Worm (Caenorhabditis elegans) whole organism, L2 larva: ENCODE data around the gene gst-9.
A peak's percentile ranks its signal among the peaks of the same experiment; 100 is the strongest.

ENCODE experiments used
- C34F6.9 ChIP-seq: fragments of 150-350 bp; optimal IDR thresholded peaks from 2 replicates; lab custom pipeline; 2014; ENCODE audit warnings: missing biosample characterization, missing genetic modification characterization
- R02D3.7 ChIP-seq: fragments of 150-350 bp; optimal IDR thresholded peaks from 2 replicates; lab custom pipeline; 2014; ENCODE audit warnings: missing biosample characterization, missing genetic modification characterization
- Y55F3AM.14 ChIP-seq: fragments of 200-800 bp; sonication (Bioruptor generic); optimal IDR thresholded peaks from 2 replicates; lab custom pipeline; 2018; ENCODE audit warnings: mild to moderate bottlenecking, missing genetic modification characterization, missing compliant biosample characterization
- alr-1 ChIP-seq: fragments of 150-350 bp; optimal IDR thresholded peaks from 2 replicates; lab custom pipeline; 2014; ENCODE audit warnings: missing biosample characterization, missing genetic modification characterization
- ama-1 ChIP-seq: fragments of 150-350 bp; optimal IDR thresholded peaks from 2 replicates; lab custom pipeline; 2018; ENCODE audit warnings: inconsistent platforms
- blmp-1 ChIP-seq: sonication (generic microtip); optimal IDR thresholded peaks from 2 replicates; lab custom pipeline; 2017; ENCODE audit warnings: missing genetic modification characterization, mild to moderate bottlenecking, missing compliant biosample characterization, antibody characterized with exemption, moderate library complexity; ENCODE audit not compliant: insufficient read depth
- ceh-82 ChIP-seq: fragments of 150-350 bp; optimal IDR thresholded peaks from 2 replicates; lab custom pipeline; 2014; ENCODE audit warnings: missing biosample characterization, missing genetic modification characterization
- crh-2 ChIP-seq: sonication (generic microtip); optimal IDR thresholded peaks from 2 replicates; lab custom pipeline; 2017; ENCODE audit warnings: missing biosample characterization, missing genetic modification characterization
- dmd-4 ChIP-seq: sonication (generic microtip); optimal IDR thresholded peaks from 2 replicates; lab custom pipeline; 2017; ENCODE audit warnings: missing biosample characterization, missing genetic modification characterization
- egl-27 ChIP-seq: sonication (generic microtip); optimal IDR thresholded peaks from 3 replicates; lab custom pipeline; 2017; ENCODE audit warnings: missing biosample characterization, missing genetic modification reagents, missing genetic modification characterization
- elt-3 ChIP-seq: sonication (generic microtip); optimal IDR thresholded peaks from 2 replicates; lab custom pipeline; 2017; ENCODE audit warnings: missing biosample characterization, missing genetic modification characterization
- fos-1 ChIP-seq: fragments of 150-350 bp; optimal IDR thresholded peaks from 2 replicates; lab custom pipeline; 2014; ENCODE audit warnings: missing biosample characterization, missing genetic modification characterization
- gmeb-1 ChIP-seq: fragments of 150-350 bp; optimal IDR thresholded peaks from 2 replicates; lab custom pipeline; 2014; ENCODE audit warnings: missing biosample characterization, missing genetic modification characterization
- lin-11 ChIP-seq: fragments of 150-350 bp; sonication (generic microtip); optimal IDR thresholded peaks from 2 replicates; lab custom pipeline; 2014; ENCODE audit warnings: missing biosample characterization, missing genetic modification characterization, inconsistent platforms, mixed read lengths
- lin-13 ChIP-seq: fragments of 150-350 bp; optimal IDR thresholded peaks from 2 replicates; lab custom pipeline; 2014; ENCODE audit warnings: missing biosample characterization, missing genetic modification reagents, missing genetic modification characterization
- mab-5 ChIP-seq: fragments of 150-350 bp; optimal IDR thresholded peaks from 2 replicates; lab custom pipeline; 2014; ENCODE audit warnings: missing biosample characterization, missing genetic modification characterization
- mbf-1 ChIP-seq: sonication (generic microtip); optimal IDR thresholded peaks from 2 replicates; lab custom pipeline; 2017; ENCODE audit warnings: missing biosample characterization, missing genetic modification characterization
- mdl-1 ChIP-seq, 2 experiments: fragments of 150-350 bp in 1 of 2; sonication (generic microtip) in 1 of 2; optimal IDR thresholded peaks; 2 replicates each; lab custom pipeline; 2017; ENCODE audit warnings: missing biosample characterization in 2 of 2, missing genetic modification characterization in 2 of 2
- nhr-10 ChIP-seq: sonication (generic microtip); optimal IDR thresholded peaks from 2 replicates; lab custom pipeline; 2017; ENCODE audit warnings: missing biosample characterization, missing genetic modification characterization
- nhr-11 ChIP-seq: fragments of 150-350 bp; optimal IDR thresholded peaks from 2 replicates; lab custom pipeline; 2014; ENCODE audit warnings: missing biosample characterization, missing genetic modification characterization
- nhr-12 ChIP-seq: fragments of 150-350 bp; optimal IDR thresholded peaks from 2 replicates; lab custom pipeline; 2014; ENCODE audit warnings: missing biosample characterization, missing genetic modification characterization
- nhr-129 ChIP-seq: fragments of 150-350 bp; optimal IDR thresholded peaks from 2 replicates; lab custom pipeline; 2014; ENCODE audit warnings: missing biosample characterization, missing genetic modification characterization
- nhr-21 ChIP-seq: fragments of 150-350 bp; optimal IDR thresholded peaks from 2 replicates; lab custom pipeline; 2014; ENCODE audit warnings: missing biosample characterization, missing genetic modification characterization
- nhr-23 ChIP-seq: fragments of 150-350 bp; optimal IDR thresholded peaks from 2 replicates; lab custom pipeline; 2014; ENCODE audit warnings: missing biosample characterization, missing genetic modification reagents, missing genetic modification characterization
- nhr-237 ChIP-seq: fragments of 150-350 bp; optimal IDR thresholded peaks from 2 replicates; lab custom pipeline; 2014; ENCODE audit warnings: missing biosample characterization, missing genetic modification characterization
- nhr-25 ChIP-seq: fragments of 150-350 bp; sonication (generic microtip); optimal IDR thresholded peaks from 3 replicates; lab custom pipeline; 2014; ENCODE audit warnings: missing biosample characterization, missing genetic modification characterization
- nhr-6 ChIP-seq: fragments of 150-350 bp; optimal IDR thresholded peaks from 2 replicates; lab custom pipeline; 2014; ENCODE audit warnings: missing biosample characterization, missing genetic modification characterization
- nhr-77 ChIP-seq: fragments of 150-350 bp; optimal IDR thresholded peaks from 2 replicates; lab custom pipeline; 2014; ENCODE audit warnings: missing biosample characterization, missing genetic modification characterization
- peb-1 ChIP-seq: fragments of 150-350 bp; optimal IDR thresholded peaks from 2 replicates; lab custom pipeline; 2014; ENCODE audit warnings: missing biosample characterization, missing genetic modification characterization
- sem-4 ChIP-seq: fragments of 150-350 bp; optimal IDR thresholded peaks from 2 replicates; lab custom pipeline; 2014; ENCODE audit warnings: missing biosample characterization, missing genetic modification reagents, missing genetic modification characterization
- sma-9 ChIP-seq, 2 experiments: fragments of 150-350 bp in 1 of 2; sonication (generic microtip) in 1 of 2; optimal IDR thresholded peaks; 2 replicates each; lab custom pipeline; 2014 to 2016; ENCODE audit warnings: missing genetic modification characterization in 2 of 2, mild to moderate bottlenecking in 1 of 2, missing biosample characterization in 1 of 2, missing compliant biosample characterization in 1 of 2, missing genetic modification reagents in 1 of 2, moderate library complexity in 1 of 2
- snpc-4 ChIP-seq: fragments of 150-350 bp; optimal IDR thresholded peaks from 2 replicates; lab custom pipeline; 2014; ENCODE audit warnings: missing biosample characterization, missing genetic modification characterization
- unc-39 ChIP-seq: fragments of 150-350 bp; optimal IDR thresholded peaks from 2 replicates; lab custom pipeline; 2014; ENCODE audit warnings: missing biosample characterization, missing genetic modification characterization
- unc-55 ChIP-seq: fragments of 150-350 bp; sonication (generic microtip); optimal IDR thresholded peaks from 3 replicates; lab custom pipeline; 2014; ENCODE audit warnings: missing biosample characterization, missing genetic modification reagents, missing genetic modification characterization
- unc-62 ChIP-seq: fragments of 150-350 bp; optimal IDR thresholded peaks from 2 replicates; lab custom pipeline; 2014; ENCODE audit warnings: missing biosample characterization, missing genetic modification reagents, missing genetic modification characterization
- ztf-11 ChIP-seq: sonication (generic microtip); optimal IDR thresholded peaks from 2 replicates; lab custom pipeline; 2017; ENCODE audit warnings: missing biosample characterization, missing genetic modification characterization
- ztf-4 ChIP-seq: fragments of 150-350 bp; optimal IDR thresholded peaks from 2 replicates; lab custom pipeline; 2014; ENCODE audit warnings: missing biosample characterization, missing genetic modification characterization

The gst-9 gene

ce11 chrII:4870691-4871090, 20.7 kb upstream of the gst-9 start, which contains the start of gene col-20:
col-20 (minus strand) TSS chrII:4870791.
- TF ChIP-seq mdl-1 (tag; optimal IDR thresholded peaks at IDR 0.05; lab: Kevin White, UChicago) = no peak
- TF ChIP-seq dmd-4 (tag; lab: Kevin White, UChicago) = no peak
- no peak for TF ChIP-seq lin-13 (GFP tag; lab: Kevin White, UChicago)
- TF ChIP-seq unc-55 (GFP tag; lab: Kevin White, UChicago) = no peak
- TF ChIP-seq R02D3.7 (tag; lab: Kevin White, UChicago) = no peak
- no peak for TF ChIP-seq nhr-6 (tag; lab: Kevin White, UChicago)
- no peak for TF ChIP-seq nhr-237 (tag; lab: Kevin White, UChicago)
- TF ChIP-seq Y55F3AM.14 (GFP tag; lab: Kevin White, UChicago) = no peak
- TF ChIP-seq gmeb-1 (tag; lab: Kevin White, UChicago) = no peak
- TF ChIP-seq egl-27 = no peak
- TF ChIP-seq sem-4 (tag; lab: Kevin White, UChicago) = no peak
- TF ChIP-seq ztf-4 (tag; lab: Kevin White, UChicago) = no peak
- TF ChIP-seq unc-62 (GFP tag; lab: Kevin White, UChicago) = no peak
- no peak for TF ChIP-seq nhr-12 (tag; lab: Kevin White, UChicago)
- no peak for TF ChIP-seq ama-1

ce11 chrII:4871834-4872233, 19.6 kb upstream of the gst-9 start:
- TF ChIP-seq nhr-23 (tag; lab: Kevin White, UChicago) = no peak
- TF ChIP-seq blmp-1 = peak; percentile 53
- TF ChIP-seq nhr-25 = no peak
- no peak for TF ChIP-seq sem-4 (tag; lab: Kevin White, UChicago)
- no peak for TF ChIP-seq nhr-11
- TF ChIP-seq lin-11 (tag; lab: Kevin White, UChicago) = no peak
- TF ChIP-seq egl-27 = no peak
- TF ChIP-seq Y55F3AM.14 (GFP tag; lab: Kevin White, UChicago) = no peak
- no peak for TF ChIP-seq unc-55 (GFP tag; lab: Kevin White, UChicago)

ce11 chrII:4873029-4873428, 18.4 kb upstream of the gst-9 start, which contains the start of gene col-73:
col-73 (minus strand) TSS chrII:4873129.
- no peak for TF ChIP-seq nhr-10 (tag; lab: Kevin White, UChicago)
- TF ChIP-seq peb-1 (tag; lab: Kevin White, UChicago) = no peak
- no peak for TF ChIP-seq nhr-237 (tag; lab: Kevin White, UChicago)
- no peak for TF ChIP-seq C34F6.9 (tag; lab: Kevin White, UChicago)
- no peak for TF ChIP-seq lin-13 (GFP tag; lab: Kevin White, UChicago)
- no peak for TF ChIP-seq elt-3 (tag; lab: Kevin White, UChicago)
- TF ChIP-seq mdl-1 (tag; optimal IDR thresholded peaks at IDR 0.05; lab: Kevin White, UChicago) = no peak
- TF ChIP-seq ztf-4 (tag; lab: Kevin White, UChicago) = no peak
- TF ChIP-seq mab-5 (tag; lab: Kevin White, UChicago) = no peak
- TF ChIP-seq mbf-1 (tag; lab: Kevin White, UChicago) = no peak
- no peak for TF ChIP-seq nhr-129
- no peak for TF ChIP-seq sma-9 (GFP tag; optimal IDR thresholded peaks at IDR 0.05; lab: Kevin White, UChicago)
- TF ChIP-seq sma-9 (tag; optimal IDR thresholded peaks at IDR 0.05; lab: Kevin White, UChicago) = no peak
- TF ChIP-seq unc-39 (tag; lab: Kevin White, UChicago) = no peak
- TF ChIP-seq egl-27 = no peak
- TF ChIP-seq gmeb-1 (tag; lab: Kevin White, UChicago) = no peak
- no peak for TF ChIP-seq nhr-21 (tag; lab: Kevin White, UChicago)
- TF ChIP-seq, all 48 proteins: peak for 0

- TF ChIP-seq blmp-1 (peak; percentile 63), ztf-11 (no peak), nhr-25 (peak; percentile 40), nhr-21 (tag; lab: Kevin White, UChicago) (peak; percentile 32), lin-11 (tag; lab: Kevin White, UChicago) (no peak)
Measured at ce11 chrII:4874335-4874861, 17.0 kb upstream of the gst-9 start, which contains the start of gene F11G11.15. F11G11.15 (plus strand) TSS chrII:4874845.

- TF ChIP-seq nhr-25 (peak; percentile 15), sma-9 (GFP tag; optimal IDR thresholded peaks at IDR 0.05; lab: Kevin White, UChicago) (peak; percentile 15), sma-9 (tag; optimal IDR thresholded peaks at IDR 0.05; lab: Kevin White, UChicago) (no peak), crh-2 (no peak), ceh-82 (tag; lab: Kevin White, UChicago) (no peak), nhr-21 (tag; lab: Kevin White, UChicago) (peak; percentile 21), blmp-1 (peak; percentile 97), nhr-12 (tag; lab: Kevin White, UChicago) (no peak), nhr-77 (no peak), alr-1 (no peak), fos-1 (tag; lab: Kevin White, UChicago) (no peak), unc-39 (tag; lab: Kevin White, UChicago) (no peak), C34F6.9 (tag; lab: Kevin White, UChicago) (no peak), snpc-4 (no peak), ztf-11 (no peak), nhr-129 (no peak), sem-4 (tag; lab: Kevin White, UChicago) (peak; percentile 33)
- TF ChIP-seq, all 48 proteins: peak for 5
Measured at ce11 chrII:4876091-4876490, 15.3 kb upstream of the gst-9 start, which contains the start of gene F11G11.13. F11G11.13 (minus strand) TSS chrII:4876179.
